Fruit fly (Drosophila melanogaster) whole organism, pupa: Measurements from ENCODE around the gene CG45089.

Experiments
- CG9948 ChIP-seq: fragments of 200-800 bp; sonication (Bioruptor generic); optimal IDR thresholded peaks from 2 replicates; lab custom pipeline; 2018; ENCODE audit warnings: missing biosample characterization, mild to moderate bottlenecking, missing genetic modification characterization, moderate library complexity
- Ets98B ChIP-seq: fragments of 200-800 bp; sonication (Bioruptor generic); IDR thresholded peaks from 2 replicates; pipeline ENCODE4 v1.3.6; 2022; ENCODE audit warnings: missing biosample characterization, missing genetic modification characterization
- Pif1B ChIP-seq: fragments of 200-800 bp; sonication (Bioruptor generic); optimal IDR thresholded peaks from 3 replicates; lab custom pipeline; 2016; ENCODE audit warnings: missing biosample characterization, missing genetic modification characterization

DNA sequence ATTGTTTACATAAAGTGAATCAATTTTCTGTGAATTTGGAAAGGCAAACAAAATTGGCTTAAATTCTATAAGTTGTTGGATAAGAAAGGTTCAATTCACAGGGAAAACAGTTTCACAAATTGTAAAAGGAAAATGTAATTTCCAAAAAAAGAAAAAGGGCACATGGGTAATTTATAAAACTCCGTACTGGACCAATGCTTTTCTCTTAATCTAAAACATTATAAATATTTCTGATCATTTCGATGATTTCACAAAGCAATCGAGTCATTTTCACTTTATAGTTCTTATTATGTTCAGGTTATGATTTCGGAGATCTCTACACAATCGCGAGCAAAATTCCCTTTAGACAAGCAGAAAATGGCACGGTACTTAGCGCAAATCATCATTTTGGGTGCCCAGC is 35.7 kb downstream of the CG45089 start, which contains the start of gene CG1409:
- no peak for TF ChIP-seq CG9948
- TF ChIP-seq Pif1B (GFP tag; lab: Kevin White, UChicago): no peak
- TF ChIP-seq Ets98B (GFP tag; lab: Robert Waterston, UW): no peak
